Worm (Caenorhabditis elegans) whole organism, L1 larva: ENCODE measurements around the gene srbc-78.

ENCODE experiments used
- alr-1 ChIP-seq: fragments of 200-800 bp; sonication (Bioruptor generic); optimal IDR thresholded peaks from 2 replicates; lab custom pipeline; 2018; ENCODE audit warnings: borderline replicate concordance, mild to moderate bottlenecking, missing genetic modification characterization, missing compliant biosample characterization
- ceh-82 ChIP-seq, 3 experiments: fragments of 150-350 bp in 1 of 3; sonication (generic microtip) in 2 of 3; optimal IDR thresholded peaks; 2 replicates each; lab custom pipeline; 2014 to 2017; ENCODE audit warnings: missing biosample characterization in 3 of 3, missing genetic modification characterization in 3 of 3
- ces-1 ChIP-seq: fragments of 150-350 bp; optimal IDR thresholded peaks from 2 replicates; lab custom pipeline; 2014; ENCODE audit warnings: missing biosample characterization, missing genetic modification reagents, missing genetic modification characterization
- efl-1 ChIP-seq, 4 experiments: fragments of 150-350 bp; optimal IDR thresholded peaks in 3 of 4; peaks in 1 of 4; 1 replicate in 1 of 4; 2 replicates in 3 of 4; lab custom pipeline; 2014; ENCODE audit warnings: missing biosample characterization in 2 of 4, missing genetic modification characterization in 2 of 4, missing genetic modification reagents in 2 of 4
- egl-27 ChIP-seq, 2 experiments: fragments of 150-350 bp in 1 of 2; sonication (generic microtip); optimal IDR thresholded peaks; 3 replicates each; lab custom pipeline; 2017 to 2018; ENCODE audit warnings: missing biosample characterization in 2 of 2, missing genetic modification characterization in 2 of 2, missing genetic modification reagents in 2 of 2
- fkh-10 ChIP-seq: sonication (generic microtip); optimal IDR thresholded peaks from 2 replicates; lab custom pipeline; 2017; ENCODE audit warnings: missing biosample characterization, missing genetic modification reagents, missing genetic modification characterization
- grh-1 ChIP-seq: fragments of 200-800 bp; sonication (Bioruptor generic); IDR thresholded peaks from 2 replicates; pipeline ENCODE4 v1.3.6; 2022; ENCODE audit warnings: missing genetic modification reagents, missing genetic modification characterization, missing compliant biosample characterization
- jun-1 ChIP-seq: fragments of 150-350 bp; optimal IDR thresholded peaks from 2 replicates; lab custom pipeline; 2014; ENCODE audit warnings: missing biosample characterization, missing genetic modification reagents, missing genetic modification characterization
- lin-13 ChIP-seq: fragments of 150-350 bp; optimal IDR thresholded peaks from 2 replicates; lab custom pipeline; 2014; ENCODE audit warnings: missing biosample characterization, missing genetic modification reagents, missing genetic modification characterization
- lin-35 ChIP-seq, 2 experiments: fragments of 150-350 bp; optimal IDR thresholded peaks; 2 replicates each; lab custom pipeline; 2014; ENCODE audit warnings: missing biosample characterization in 2 of 2, missing genetic modification characterization in 2 of 2, missing genetic modification reagents in 2 of 2
- lin-39 ChIP-seq: fragments of 150-350 bp; optimal IDR thresholded peaks from 2 replicates; lab custom pipeline; 2014; ENCODE audit warnings: missing biosample characterization, missing genetic modification reagents, missing genetic modification characterization
- lsy-2 ChIP-seq, 2 experiments: fragments of 150-350 bp; optimal IDR thresholded peaks; 2 replicates each; lab custom pipeline; 2014; ENCODE audit warnings: missing biosample characterization in 2 of 2, missing genetic modification characterization in 2 of 2
- nhr-19 ChIP-seq: fragments of 200-800 bp; sonication (Bioruptor generic); conservative IDR thresholded peaks from 2 replicates; pipeline ENCODE4 v1.3.6; 2022; ENCODE audit warnings: missing genetic modification characterization, missing compliant biosample characterization
- nhr-47 ChIP-seq: sonication (generic microtip); optimal IDR thresholded peaks from 2 replicates; lab custom pipeline; 2016; ENCODE audit warnings: mild to moderate bottlenecking, missing genetic modification characterization, moderate library complexity, missing compliant biosample characterization
- rnt-1 ChIP-seq: sonication (generic microtip); optimal IDR thresholded peaks from 2 replicates; lab custom pipeline; 2016; ENCODE audit warnings: mild to moderate bottlenecking, missing genetic modification characterization, moderate library complexity, missing compliant biosample characterization
- snu-23 ChIP-seq: sonication (generic microtip); optimal IDR thresholded peaks from 2 replicates; lab custom pipeline; 2016; ENCODE audit warnings: missing genetic modification characterization, missing compliant biosample characterization
- sox-4 ChIP-seq: sonication (generic microtip); optimal IDR thresholded peaks from 2 replicates; lab custom pipeline; 2016; ENCODE audit warnings: missing genetic modification characterization, missing compliant biosample characterization
- unc-130 ChIP-seq: fragments of 150-350 bp; optimal IDR thresholded peaks from 2 replicates; lab custom pipeline; 2017; ENCODE audit warnings: missing biosample characterization, missing genetic modification characterization, inconsistent platforms
- unc-62 ChIP-seq: fragments of 150-350 bp; optimal IDR thresholded peaks from 2 replicates; lab custom pipeline; 2014; ENCODE audit warnings: missing biosample characterization, missing genetic modification reagents, missing genetic modification characterization

srbc-78 gene

ce11 chrV:20451793-20452192, 37.2 kb downstream of the srbc-78 start:
- TF ChIP-seq ces-1 (GFP tag; lab: Kevin White, UChicago): no peak
- TF ChIP-seq lsy-2 (tag; optimal IDR thresholded peaks at IDR 0.05; lab: Kevin White, UChicago): peak in 1 of 2 experiments; percentile 30
- no peak for TF ChIP-seq unc-62 (GFP tag; lab: Kevin White, UChicago)
- peak; percentile 5 for TF ChIP-seq unc-130 (tag; lab: Kevin White, UChicago)
- no peak for TF ChIP-seq alr-1
- no peak for TF ChIP-seq efl-1 (optimal IDR thresholded peaks at IDR 0.05; lab: Kevin White, UChicago)
- peak in 1 of 2 experiments; percentile 82 for TF ChIP-seq efl-1 (GFP tag; optimal IDR thresholded peaks at IDR 0.05 in 1 of 2; lab: Kevin White, UChicago)
- peak; percentile 19 for TF ChIP-seq snu-23 (GFP tag; lab: Kevin White, UChicago)
- TF ChIP-seq rnt-1: peak; percentile 67
- TF ChIP-seq lin-13 (GFP tag; lab: Kevin White, UChicago): no peak
- TF ChIP-seq sox-4 (tag; lab: Kevin White, UChicago): no peak
- peak; percentile 19; the same call in 1 of the 2 replicates for TF ChIP-seq nhr-19

- no peak for TF ChIP-seq jun-1
- no peak for TF ChIP-seq rnt-1
- TF ChIP-seq sox-4 (tag; lab: Kevin White, UChicago): no peak
- TF ChIP-seq ceh-82 (tag; optimal IDR thresholded peaks at IDR 0.05; lab: Kevin White, UChicago): no peak
- TF ChIP-seq grh-1 (GFP tag; lab: Robert Waterston, UW): no peak
- TF ChIP-seq nhr-47: no peak
- no peak for TF ChIP-seq fkh-10
- TF ChIP-seq egl-27 (tag; optimal IDR thresholded peaks at IDR 0.05; lab: Kevin White, UChicago): no peak
- no peak for TF ChIP-seq lin-39
- no peak for TF ChIP-seq efl-1 (optimal IDR thresholded peaks at IDR 0.05; lab: Kevin White, UChicago)
- TF ChIP-seq efl-1 (GFP tag; optimal IDR thresholded peaks at IDR 0.05 in 1 of 2; lab: Kevin White, UChicago): no peak
- no peak for TF ChIP-seq lin-35 (GFP tag; optimal IDR thresholded peaks at IDR 0.05; lab: Kevin White, UChicago)
Measured at ce11 chrV:20445898-20446297, 43.1 kb downstream of the srbc-78 start.
